Worm (Caenorhabditis elegans): ENCODE data around the gene K09C4.9.

K09C4.9 gene

ce11 chrX:3226348-3227229, 45.0 kb downstream of the K09C4.9 start (continued):
- TF ChIP-seq arid-1 (GFP tag; conservative IDR thresholded peaks at IDR 0.05) (no peak), dpl-1 (GFP tag; optimal IDR thresholded peaks at IDR 0.05) (no peak), snpc-1.2 (GFP tag; IDR thresholded peaks at IDR 0.05) (no peak), duxl-1 (tag; optimal IDR thresholded peaks at IDR 0.05; ENCODE audit: poor library complexity) (no peak), zfp-3 (GFP tag; conservative IDR thresholded peaks at IDR 0.05) (0 out of 2 replicates have a peak, but pooled peaks have one; percentile 28), ceh-44 (GFP tag; IDR thresholded peaks at IDR 0.05) (no peak), tra-1 (GFP tag; IDR thresholded peaks at IDR 0.05) (no peak), ztf-11 (tag; optimal IDR thresholded peaks at IDR 0.05) (no peak), hlh-11 (tag; optimal IDR thresholded peaks at IDR 0.05) (no peak), zip-2 (tag; optimal IDR thresholded peaks at IDR 0.05) (no peak), sdz-12 (GFP tag; optimal IDR thresholded peaks at IDR 0.05) (no peak), spr-1 (tag; optimal IDR thresholded peaks at IDR 0.05) (no peak), lin-13 (GFP tag; optimal IDR thresholded peaks at IDR 0.05) (no peak), nhr-10 (tag; optimal IDR thresholded peaks at IDR 0.05) (no peak), ceh-62 (tag; optimal IDR thresholded peaks at IDR 0.05) (no peak), unc-130 (GFP tag; optimal IDR thresholded peaks at IDR 0.05) (no peak), egl-43 (GFP tag; IDR thresholded peaks at IDR 0.05) (no peak), mdl-1 (tag; optimal IDR thresholded peaks at IDR 0.05) (no peak)

- TF ChIP-seq F26F4.8 (GFP tag; conservative IDR thresholded peaks at IDR 0.05) = 0 out of 2 replicates have a peak, but pooled peaks have one; percentile 32
- TF ChIP-seq dmd-8 (GFP tag; IDR thresholded peaks at IDR 0.05) = 0 out of 2 replicates have a peak, but pooled peaks have one; percentile 30
- TF ChIP-seq nhr-25 (tag; optimal IDR thresholded peaks at IDR 0.05; ENCODE audit: borderline replicate concordance, insufficient read depth) = no peak
Measured at ce11 chrX:3223135-3223534, 48.4 kb downstream of the K09C4.9 start.
